Fruit fly (Drosophila melanogaster) whole organism, adult: ENCODE measurements around the gene CG9609.

Experiments used
- CG12768 ChIP-seq: fragments of 200-800 bp; sonication (Bioruptor generic); optimal IDR thresholded peaks from 2 replicates; lab custom pipeline; 2017; ENCODE audit warnings: missing biosample characterization, missing genetic modification characterization, mild to moderate bottlenecking, moderate library complexity, missing genetic modification reagents
- Hr96 ChIP-seq: fragments of 200-800 bp; sonication (Bioruptor generic); optimal IDR thresholded peaks from 2 replicates; lab custom pipeline; 2016; ENCODE audit warnings: missing biosample characterization, missing genetic modification characterization
- bab1 ChIP-seq: fragments of 200-800 bp; sonication (Bioruptor generic); optimal IDR thresholded peaks from 3 replicates; lab custom pipeline; 2019; ENCODE audit warnings: missing biosample characterization, mild to moderate bottlenecking, missing genetic modification characterization, moderate library complexity
- ovo ChIP-seq: fragments of 200-800 bp; sonication (Bioruptor generic); optimal IDR thresholded peaks from 2 replicates; lab custom pipeline; 2016; ENCODE audit warnings: missing biosample characterization, missing genetic modification characterization
- pad ChIP-seq: fragments of 200-800 bp; sonication (Bioruptor generic); optimal IDR thresholded peaks from 3 replicates; lab custom pipeline; 2017; ENCODE audit warnings: missing biosample characterization, missing genetic modification characterization, mild to moderate bottlenecking, moderate library complexity, missing genetic modification reagents

- TF ChIP-seq pad: no peak
- TF ChIP-seq ovo (GFP tag; lab: Kevin White, UChicago): no peak
- no peak for TF ChIP-seq CG12768
- no peak for TF ChIP-seq bab1 (GFP tag; lab: Kevin White, UChicago)
- no peak for TF ChIP-seq Hr96 (GFP tag; lab: Kevin White, UChicago)
Observed at dm6 chrX:16811213-16811749, 24.5 kb upstream of the CG9609 start, which contains the start of gene CG4829.
